Fruit fly (Drosophila melanogaster) whole organism, pupa: ENCODE data around the gene Duox.

Experiments used
- CG13204 ChIP-seq: fragments of 200-800 bp; sonication (Bioruptor generic); optimal IDR thresholded peaks from 2 replicates; lab custom pipeline; 2018; ENCODE audit warnings: missing biosample characterization, mild to moderate bottlenecking, missing genetic modification characterization, moderate library complexity
- EcR ChIP-seq: fragments of 200-800 bp; sonication (Bioruptor generic); optimal IDR thresholded peaks from 3 replicates; lab custom pipeline; 2019; ENCODE audit warnings: missing biosample characterization, missing genetic modification characterization, mild to moderate bottlenecking, moderate library complexity, missing genetic modification reagents
- gl ChIP-seq: fragments of 200-800 bp; sonication (Bioruptor generic); optimal IDR thresholded peaks from 2 replicates; lab custom pipeline; 2018; ENCODE audit warnings: missing biosample characterization, mild to moderate bottlenecking, missing genetic modification characterization
- rn ChIP-seq: fragments of 200-800 bp; sonication (Bioruptor generic); IDR thresholded peaks from 2 replicates; pipeline ENCODE4 v1.3.6; 2022; ENCODE audit warnings: missing biosample characterization, missing genetic modification characterization

dm6 chr2L:2807597-2807996, 22.5 kb downstream of the Duox start:
- TF ChIP-seq rn (GFP tag; lab: Robert Waterston, UW) (no peak), CG13204 (GFP tag; lab: Kevin White, UChicago) (no peak), gl (tag; lab: Kevin White, UChicago) (no peak), EcR (no peak)
